Worm (Caenorhabditis elegans): ENCODE results near the gene rab-21.
A peak's percentile ranks its signal among the peaks of the same experiment; 100 is the strongest.

rab-21 gene

ce11 chrII:8740326-8740949 is 25.6 kb upstream of the rab-21 start:
- TF ChIP-seq tbx-2 (tag; optimal IDR thresholded peaks at IDR 0.05) (no peak), daf-12 (tag; optimal IDR thresholded peaks at IDR 0.05) (no peak), zag-1 (tag; optimal IDR thresholded peaks at IDR 0.05) (no peak), ceh-16 (tag; optimal IDR thresholded peaks at IDR 0.05) (no peak), aly-2 (tag; optimal IDR thresholded peaks at IDR 0.05) (no peak), jun-1 (tag; optimal IDR thresholded peaks at IDR 0.05) (peak; percentile 67), elt-2 (tag; optimal IDR thresholded peaks at IDR 0.05) (peak; percentile 95), fos-1 (tag; optimal IDR thresholded peaks at IDR 0.05) (peak; percentile 66), nhr-23 (tag; optimal IDR thresholded peaks at IDR 0.05) (peak; percentile 51), ceh-9 (tag; optimal IDR thresholded peaks at IDR 0.05) (no peak), pha-4 (tag; optimal IDR thresholded peaks at IDR 0.05) (no peak), ZK546.5 (tag; optimal IDR thresholded peaks at IDR 0.05) (no peak), pqm-1 (tag; optimal IDR thresholded peaks at IDR 0.05) (peak; percentile 88), elt-1 (tag; optimal IDR thresholded peaks at IDR 0.05) (no peak), nfya-1 (tag; optimal IDR thresholded peaks at IDR 0.05; ENCODE audit: insufficient read depth) (peak; percentile 17), ztf-4 (tag; optimal IDR thresholded peaks at IDR 0.05) (no peak), lin-39 (tag; optimal IDR thresholded peaks at IDR 0.05) (no peak), nhr-76 (tag; optimal IDR thresholded peaks at IDR 0.05) (no peak), eor-1 (tag; optimal IDR thresholded peaks at IDR 0.05) (no peak), mdl-1 (tag; optimal IDR thresholded peaks at IDR 0.05) (peak; percentile 39), nhr-25 (tag; optimal IDR thresholded peaks at IDR 0.05) (peak; percentile 6), egl-27 (tag; optimal IDR thresholded peaks at IDR 0.05) (no peak), ceh-82 (tag; optimal IDR thresholded peaks at IDR 0.05) (no peak), ama-1 (optimal IDR thresholded peaks at IDR 0.05) (no peak), elt-3 (tag; optimal IDR thresholded peaks at IDR 0.05) (peak; percentile 42 to 91 (median 87)), nhr-12 (tag; optimal IDR thresholded peaks at IDR 0.05) (no peak), R02D3.7 (tag; optimal IDR thresholded peaks at IDR 0.05) (peak; percentile 7), ztf-11 (tag; optimal IDR thresholded peaks at IDR 0.05) (no peak), nhr-43 (tag; optimal IDR thresholded peaks at IDR 0.05; ENCODE audit: poor library complexity, severe bottlenecking) (peak; percentile 65)

ce11 chrII:8738955-8739354 is 24.1 kb upstream of the rab-21 start:
- TF ChIP-seq pha-4 (tag; optimal IDR thresholded peaks at IDR 0.05), result peak; percentile 52
- TF ChIP-seq fkh-2 (tag; optimal IDR thresholded peaks at IDR 0.05), result no peak
- TF ChIP-seq elt-2 (tag; optimal IDR thresholded peaks at IDR 0.05), result peak; percentile 89
- TF ChIP-seq lin-39 (tag; optimal IDR thresholded peaks at IDR 0.05), result no peak
- TF ChIP-seq sea-2 (GFP tag; optimal IDR thresholded peaks at IDR 0.05), result no peak
- TF ChIP-seq nhr-25 (tag; optimal IDR thresholded peaks at IDR 0.05), result no peak
- peak; percentile 47 for TF ChIP-seq jun-1 (tag; optimal IDR thresholded peaks at IDR 0.05)
- no peak for TF ChIP-seq nhr-67 (tag; optimal IDR thresholded peaks at IDR 0.05)
- no peak for TF ChIP-seq fkh-10 (GFP tag; optimal IDR thresholded peaks at IDR 0.05)
- TF ChIP-seq nhr-12 (tag; optimal IDR thresholded peaks at IDR 0.05), result no peak
- peak; percentile 80 for TF ChIP-seq pqm-1 (tag; optimal IDR thresholded peaks at IDR 0.05)

ce11 chrII:8738244-8738643 is 23.4 kb upstream of the rab-21 start:
- TF ChIP-seq elt-2 (tag; optimal IDR thresholded peaks at IDR 0.05) (peak; percentile 7), aly-2 (tag; optimal IDR thresholded peaks at IDR 0.05) (no peak)

- no peak for TF ChIP-seq zag-1 (tag; optimal IDR thresholded peaks at IDR 0.05)
- no peak for TF ChIP-seq aly-2 (tag; optimal IDR thresholded peaks at IDR 0.05)
- TF ChIP-seq ceh-16 (tag; optimal IDR thresholded peaks at IDR 0.05), result no peak
- TF ChIP-seq lsy-12 (tag; optimal IDR thresholded peaks at IDR 0.05), result no peak
- TF ChIP-seq ZK546.5 (tag; optimal IDR thresholded peaks at IDR 0.05), result no peak
- no peak for TF ChIP-seq ama-1 (optimal IDR thresholded peaks at IDR 0.05)
- TF ChIP-seq egl-5 (tag; optimal IDR thresholded peaks at IDR 0.05), result no peak
- no peak for TF ChIP-seq nhr-28 (tag; optimal IDR thresholded peaks at IDR 0.05)
- TF ChIP-seq egl-27 (tag; optimal IDR thresholded peaks at IDR 0.05), result no peak
- TF ChIP-seq eor-1 (tag; optimal IDR thresholded peaks at IDR 0.05), result no peak
- no peak for TF ChIP-seq skn-1 (tag; optimal IDR thresholded peaks at IDR 0.05)
- TF ChIP-seq nhr-43 (tag; optimal IDR thresholded peaks at IDR 0.05; ENCODE audit: poor library complexity, severe bottlenecking), result no peak
- TF ChIP-seq unc-39 (tag; optimal IDR thresholded peaks at IDR 0.05), result no peak
- TF ChIP-seq mdl-1 (tag; optimal IDR thresholded peaks at IDR 0.05), result no peak
Observed at ce11 chrII:8737456-8737855, 22.6 kb upstream of the rab-21 start, which contains the start of gene idpb-4. Gene idpb-4 (minus strand): TSS chrII:8737556.
